Fruit fly (Drosophila melanogaster): ENCODE results near the gene RpL34a.
A peak's percentile ranks its signal among the peaks of the same experiment; 100 is the strongest.

The RpL34a gene

DNA sequence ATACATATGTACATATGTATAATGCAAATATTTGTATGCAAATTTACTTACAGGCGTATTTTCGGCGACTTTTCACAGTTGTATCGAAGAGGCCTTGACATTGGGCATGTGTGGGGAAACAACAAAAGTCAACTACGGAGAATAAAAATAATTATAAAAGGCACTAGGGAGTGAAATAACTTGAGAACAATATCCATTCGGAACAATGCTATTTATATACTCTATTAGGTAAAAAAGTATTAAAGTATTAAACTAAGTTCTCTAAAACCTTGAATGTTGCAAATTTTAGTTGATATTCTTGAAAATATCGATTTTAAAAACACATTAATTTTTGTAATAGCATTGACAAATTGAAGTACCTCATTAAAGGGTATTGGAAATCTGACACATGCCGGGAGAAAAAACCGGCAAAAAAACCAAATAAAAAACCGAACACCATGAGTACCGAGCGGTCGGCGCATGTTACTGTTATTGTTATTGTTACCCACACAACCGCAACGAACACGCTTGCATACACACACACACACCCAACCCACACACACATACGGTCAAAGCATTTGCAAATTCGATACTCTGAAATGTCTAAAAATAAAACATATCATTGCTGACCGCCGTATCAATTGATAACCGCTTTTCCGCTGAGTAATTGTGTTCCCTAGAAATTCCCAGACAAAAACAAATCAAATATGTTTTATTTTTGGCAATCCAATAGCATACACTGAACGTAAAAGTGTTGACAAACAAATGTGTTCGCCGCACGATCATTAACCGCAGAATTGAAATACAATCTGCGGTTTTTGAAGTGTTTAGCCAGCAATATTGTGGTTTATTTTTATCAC is 45.5 kb upstream of the RpL34a start:
- peak; percentile 51 for TF ChIP-seq D19B (GFP tag; optimal IDR thresholded peaks at IDR 0.05)
- TF ChIP-seq trh (GFP tag; optimal IDR thresholded peaks at IDR 0.05), result no peak
- no peak for TF ChIP-seq fd102C (GFP tag; optimal IDR thresholded peaks at IDR 0.05)
- no peak for TF ChIP-seq CG5245 (GFP tag; optimal IDR thresholded peaks at IDR 0.05)
- TF ChIP-seq Usf (GFP tag; optimal IDR thresholded peaks at IDR 0.05), result no peak
- TF ChIP-seq CG1233 (GFP tag; optimal IDR thresholded peaks at IDR 0.05), result peak; percentile 28
- peak; percentile 79 for TF ChIP-seq CG2120 (GFP tag; optimal IDR thresholded peaks at IDR 0.05)
- TF ChIP-seq CG13894 (tag; optimal IDR thresholded peaks at IDR 0.05), result no peak
- TF ChIP-seq CG11398 (GFP tag; optimal IDR thresholded peaks at IDR 0.05), result no peak
- no peak for TF ChIP-seq Oli (tag; optimal IDR thresholded peaks at IDR 0.05)
- no peak for TF ChIP-seq CG7786 (GFP tag; optimal IDR thresholded peaks at IDR 0.05)
- no peak for TF ChIP-seq CG12236 (GFP tag; optimal IDR thresholded peaks at IDR 0.05)
- TF ChIP-seq CG3407 (GFP tag; optimal IDR thresholded peaks at IDR 0.05), result peak; percentile 10
- TF ChIP-seq CG16815 (GFP tag; optimal IDR thresholded peaks at IDR 0.05), result peak; percentile 8
- peak; percentile 20 for TF ChIP-seq CG12659 (GFP tag; optimal IDR thresholded peaks at IDR 0.05)
- no peak for TF ChIP-seq Taf1 (GFP tag; IDR thresholded peaks at IDR 0.05)
- TF ChIP-seq rib (GFP tag; IDR thresholded peaks at IDR 0.05), result peak; percentile 47; the same call in 1 of the 2 replicates
- no peak for TF ChIP-seq CG8388 (GFP tag; optimal IDR thresholded peaks at IDR 0.05)
- peak; percentile 5 for TF ChIP-seq CG13775 (GFP tag; optimal IDR thresholded peaks at IDR 0.05)
- no peak for TF ChIP-seq stc (GFP tag; IDR thresholded peaks at IDR 0.05)
- TF ChIP-seq Deaf1 (tag; optimal IDR thresholded peaks at IDR 0.05), result peak; percentile 44
- TF ChIP-seq CG43689 (GFP tag; IDR thresholded peaks at IDR 0.05), result no peak
- TF ChIP-seq CG4617 (GFP tag; optimal IDR thresholded peaks at IDR 0.05; ENCODE audit: borderline replicate concordance), result no peak
- TF ChIP-seq ken (GFP tag; IDR thresholded peaks at IDR 0.05), result no peak
- peak; percentile 36; the same call in 1 of the 2 replicates for TF ChIP-seq CG9215 (GFP tag; IDR thresholded peaks at IDR 0.05)
- peak; percentile 31 for TF ChIP-seq CG8924 (tag; optimal IDR thresholded peaks at IDR 0.05)
- peak; percentile 28 for TF ChIP-seq nmo (GFP tag; optimal IDR thresholded peaks at IDR 0.05)
- peak; percentile 23 for TF ChIP-seq CG10209 (GFP tag; optimal IDR thresholded peaks at IDR 0.05)
- no peak for TF ChIP-seq CG18764 (GFP tag; optimal IDR thresholded peaks at IDR 0.05)
- peak; percentile 26; the same call in 1 of the 2 replicates for TF ChIP-seq Ptx1 (GFP tag; IDR thresholded peaks at IDR 0.05)
- TF ChIP-seq CG10543 (GFP tag; optimal IDR thresholded peaks at IDR 0.05), result peak; percentile 37
- TF ChIP-seq tll (GFP tag; optimal IDR thresholded peaks at IDR 0.05), result no peak
- peak; percentile 42 for TF ChIP-seq CG7839 (tag; optimal IDR thresholded peaks at IDR 0.05)
- TF ChIP-seq Dip3 (GFP tag; optimal IDR thresholded peaks at IDR 0.05), result no peak
- TF ChIP-seq CG15514 (GFP tag; optimal IDR thresholded peaks at IDR 0.05), result peak; percentile 25
- peak; percentile 28 for TF ChIP-seq CG10147 (GFP tag; optimal IDR thresholded peaks at IDR 0.05)
- peak in 1 of 2 experiments; percentile 46 for TF ChIP-seq bsh (GFP tag; optimal IDR thresholded peaks at IDR 0.05)
- no peak for TF ChIP-seq bbx (GFP tag; IDR thresholded peaks at IDR 0.05; ENCODE audit: partially characterized antibody)
- no peak for TF ChIP-seq CG2199 (GFP tag; IDR thresholded peaks at IDR 0.05)
- no peak for TF ChIP-seq CG1603 (tag; optimal IDR thresholded peaks at IDR 0.05)
- no peak for TF ChIP-seq CG6791 (GFP tag; IDR thresholded peaks at IDR 0.05; ENCODE audit: partially characterized antibody)
- peak; percentile 29 for TF ChIP-seq unpg (GFP tag; optimal IDR thresholded peaks at IDR 0.05)
- TF ChIP-seq CG11456 (GFP tag; IDR thresholded peaks at IDR 0.05), result no peak
- no peak for TF ChIP-seq CG9797 (GFP tag; optimal IDR thresholded peaks at IDR 0.05)
- TF ChIP-seq CG11504 (tag; optimal IDR thresholded peaks at IDR 0.05), result peak; percentile 32
- no peak for TF ChIP-seq chn (GFP tag; optimal IDR thresholded peaks at IDR 0.05)
- no peak for TF ChIP-seq sug (tag; optimal IDR thresholded peaks at IDR 0.05)
- peak; percentile 80 for TF ChIP-seq Med (GFP tag)
